Fruit fly (Drosophila melanogaster) whole organism, embryonic: ENCODE results near the gene Cyp4d21.

Source experiments
- Abd-B ChIP-seq: fragments of 200-800 bp; sonication (Bioruptor generic); optimal IDR thresholded peaks from 2 replicates; lab custom pipeline; 2018; ENCODE audit warnings: missing biosample characterization, mild to moderate bottlenecking, missing genetic modification characterization, moderate library complexity
- Atf-2 ChIP-seq: fragments of 200-800 bp; sonication (Bioruptor generic); optimal IDR thresholded peaks from 2 replicates; lab custom pipeline; 2016; ENCODE audit warnings: missing biosample characterization, missing genetic modification characterization
- Atf3 ChIP-seq: fragments of 200-800 bp; sonication (Bioruptor generic); optimal IDR thresholded peaks from 3 replicates; lab custom pipeline; 2016; ENCODE audit warnings: missing biosample characterization, missing genetic modification characterization
- Awh ChIP-seq: fragments of 200-800 bp; sonication (Bioruptor generic); IDR thresholded peaks from 2 replicates; pipeline ENCODE4, ENCODE4 v1.3.6; 2022; ENCODE audit warnings: missing biosample characterization, missing genetic modification characterization
- Bdp1 ChIP-seq: fragments of 200-800 bp; sonication (Bioruptor generic); optimal IDR thresholded peaks from 3 replicates; lab custom pipeline; 2016; ENCODE audit warnings: missing biosample characterization, missing genetic modification characterization
- Blimp-1 ChIP-seq: fragments of 200-800 bp; sonication (Bioruptor generic); optimal IDR thresholded peaks from 3 replicates; lab custom pipeline; 2018; ENCODE audit warnings: missing biosample characterization, missing genetic modification characterization, mild to moderate bottlenecking, moderate library complexity, missing genetic modification reagents
- CG10959 ChIP-seq: fragments of 200-800 bp; sonication (Bioruptor generic); IDR thresholded peaks from 2 replicates; pipeline ENCODE4 v1.3.6; 2022; ENCODE audit warnings: missing biosample characterization, missing genetic modification characterization
- CG11504 ChIP-seq: fragments of 200-800 bp; sonication (Bioruptor generic); optimal IDR thresholded peaks from 3 replicates; lab custom pipeline; 2019; ENCODE audit warnings: missing biosample characterization, mild to moderate bottlenecking, missing genetic modification characterization, moderate library complexity
- CG13287 ChIP-seq: fragments of 200-800 bp; sonication (Bioruptor generic); IDR thresholded peaks from 2 replicates; pipeline ENCODE4 v1.3.6; 2022; ENCODE audit warnings: missing biosample characterization, missing genetic modification characterization; ENCODE audit not compliant: partially characterized antibody
- CG14050 ChIP-seq: fragments of 200-800 bp; sonication (Bioruptor generic); IDR thresholded peaks from 3 replicates; pipeline ENCODE4 v1.3.6; 2022; ENCODE audit warnings: missing biosample characterization, missing genetic modification characterization
- CG1832 ChIP-seq: fragments of 200-800 bp; sonication (Bioruptor generic); optimal IDR thresholded peaks from 2 replicates; lab custom pipeline; 2017; ENCODE audit warnings: missing biosample characterization, mild to moderate bottlenecking, missing genetic modification characterization, inconsistent platforms
- CG2199 ChIP-seq: fragments of 200-800 bp; sonication (Bioruptor generic); IDR thresholded peaks from 3 replicates; pipeline ENCODE4 v1.3.6; 2022; ENCODE audit warnings: missing biosample characterization, missing genetic modification characterization
- CG6683 ChIP-seq: fragments of 200-800 bp; sonication (Bioruptor generic); optimal IDR thresholded peaks from 2 replicates; lab custom pipeline; 2017; ENCODE audit warnings: missing biosample characterization, mild to moderate bottlenecking, missing genetic modification characterization, missing genetic modification reagents
- CG6854 ChIP-seq: fragments of 200-800 bp; sonication (Bioruptor generic); optimal IDR thresholded peaks from 3 replicates; lab custom pipeline; 2017; ENCODE audit warnings: missing biosample characterization, mild to moderate bottlenecking, missing genetic modification characterization
- CG7271 ChIP-seq: fragments of 200-800 bp; sonication (Bioruptor generic); optimal IDR thresholded peaks from 2 replicates; lab custom pipeline; 2018; ENCODE audit warnings: missing biosample characterization, mild to moderate bottlenecking, missing genetic modification characterization, moderate library complexity
- CG8359 ChIP-seq: fragments of 200-800 bp; sonication (Bioruptor generic); optimal IDR thresholded peaks from 2 replicates; lab custom pipeline; 2017; ENCODE audit warnings: missing biosample characterization, mild to moderate bottlenecking, missing genetic modification characterization, borderline replicate concordance
- CG9215 ChIP-seq: fragments of 200-800 bp; sonication (Bioruptor generic); IDR thresholded peaks from 2 replicates; pipeline ENCODE4 v1.3.6; 2022; ENCODE audit warnings: missing biosample characterization, missing genetic modification characterization
- CG9932 ChIP-seq: fragments of 200-800 bp; sonication (Bioruptor generic); IDR thresholded peaks from 2 replicates; pipeline ENCODE4 v1.3.6; 2022; ENCODE audit warnings: missing biosample characterization, missing genetic modification characterization
- CkIIα-i1 ChIP-seq: fragments of 200-800 bp; sonication (Bioruptor generic); IDR thresholded peaks from 2 replicates; pipeline ENCODE4 v1.3.6; 2022; ENCODE audit warnings: missing biosample characterization, missing genetic modification characterization
- Dad ChIP-seq: fragments of 200-800 bp; sonication (Bioruptor generic); optimal IDR thresholded peaks from 3 replicates; lab custom pipeline; 2016; ENCODE audit warnings: missing biosample characterization, missing genetic modification characterization
- Dref ChIP-seq: fragments of 200-800 bp; sonication (Bioruptor generic); IDR thresholded peaks from 2 replicates; pipeline ENCODE4 v1.3.6; 2022; ENCODE audit warnings: missing biosample characterization, missing genetic modification characterization
- Gug ChIP-seq: fragments of 200-800 bp; sonication (Bioruptor generic); IDR thresholded peaks from 4 replicates; pipeline ENCODE4 v1.3.6; 2022; ENCODE audit warnings: missing biosample characterization, missing genetic modification characterization
- Lhr ChIP-seq: fragments of 200-800 bp; sonication (Bioruptor generic); optimal IDR thresholded peaks from 3 replicates; lab custom pipeline; 2017; ENCODE audit warnings: mild to moderate bottlenecking, missing biosample characterization, missing genetic modification reagents, missing genetic modification characterization
- MESR4 ChIP-seq: fragments of 200-800 bp; sonication (Bioruptor generic); optimal IDR thresholded peaks from 2 replicates; lab custom pipeline; 2018; ENCODE audit warnings: missing biosample characterization, mild to moderate bottlenecking, missing genetic modification characterization, moderate library complexity
- Sin3A ChIP-seq: fragments of >200 bp; optimal IDR thresholded peaks from 2 replicates; lab custom pipeline; 2018
- Stat92E ChIP-seq, 3 experiments: fragments of >200 bp in 2 of 3; fragments of 200-800 bp in 1 of 3; sonication (Bioruptor generic) in 1 of 3; optimal IDR thresholded peaks; 2 replicates each; lab custom pipeline; 2017 to 2019; ENCODE audit warnings: missing biosample characterization in 3 of 3, missing genetic modification characterization in 3 of 3, mild to moderate bottlenecking in 1 of 3, moderate library complexity in 1 of 3
- abd-A ChIP-seq: fragments of 200-800 bp; sonication (Bioruptor generic); optimal IDR thresholded peaks from 3 replicates; lab custom pipeline; 2019; ENCODE audit warnings: missing biosample characterization, mild to moderate bottlenecking, missing genetic modification characterization, moderate library complexity
- amos ChIP-seq: fragments of 200-800 bp; sonication (Bioruptor generic); IDR thresholded peaks from 2 replicates; pipeline ENCODE4 v1.3.6; 2022; ENCODE audit warnings: missing biosample characterization, missing genetic modification characterization; ENCODE audit not compliant: partially characterized antibody
- ap ChIP-seq: fragments of 200-800 bp; sonication (Bioruptor generic); IDR thresholded peaks from 2 replicates; pipeline ENCODE4 v1.3.6; 2022; ENCODE audit warnings: missing biosample characterization, missing genetic modification characterization
- ash1 ChIP-seq: fragments of 200-800 bp; sonication (Bioruptor generic); optimal IDR thresholded peaks from 2 replicates; lab custom pipeline; 2018; ENCODE audit warnings: missing biosample characterization, mild to moderate bottlenecking, missing genetic modification characterization
- cg ChIP-seq: fragments of 200-800 bp; sonication (Bioruptor generic); optimal IDR thresholded peaks from 3 replicates; lab custom pipeline; 2019; ENCODE audit warnings: missing biosample characterization, mild to moderate bottlenecking, missing genetic modification characterization, moderate library complexity
- croc ChIP-seq: fragments of 200-800 bp; sonication (Bioruptor generic); conservative IDR thresholded peaks from 3 replicates; pipeline ENCODE4 v1.3.6; 2022; ENCODE audit warnings: missing biosample characterization, missing genetic modification characterization
- crol ChIP-seq: fragments of 200-800 bp; sonication (Bioruptor generic); IDR thresholded peaks from 2 replicates; pipeline ENCODE4 v1.3.6; 2022; ENCODE audit warnings: missing biosample characterization, missing genetic modification characterization
- disco-r ChIP-seq: fragments of 200-800 bp; sonication (Bioruptor generic); optimal IDR thresholded peaks from 2 replicates; lab custom pipeline; 2016; ENCODE audit warnings: missing biosample characterization, missing genetic modification characterization
- emc ChIP-seq: fragments of 200-800 bp; sonication (Bioruptor generic); optimal IDR thresholded peaks from 2 replicates; lab custom pipeline; 2016; ENCODE audit warnings: missing biosample characterization, missing genetic modification characterization
- exex ChIP-seq: fragments of 200-800 bp; sonication (Bioruptor generic); optimal IDR thresholded peaks from 4 replicates; lab custom pipeline; 2018; ENCODE audit warnings: missing biosample characterization, mild to moderate bottlenecking, missing genetic modification characterization, moderate library complexity
- gcm2 ChIP-seq: fragments of 200-800 bp; sonication (Bioruptor generic); optimal IDR thresholded peaks from 2 replicates; lab custom pipeline; 2016; ENCODE audit warnings: missing biosample characterization, missing genetic modification characterization
- h ChIP-seq: fragments of >200 bp; optimal IDR thresholded peaks from 2 replicates; lab custom pipeline; 2017
- insv ChIP-seq, 2 experiments: fragments of 200-800 bp; sonication (Bioruptor generic); optimal IDR thresholded peaks; 3 replicates each; lab custom pipeline; 2016 to 2018; ENCODE audit warnings: missing biosample characterization in 2 of 2, missing genetic modification characterization in 2 of 2
- inv ChIP-seq: fragments of 200-800 bp; sonication (Bioruptor generic); IDR thresholded peaks from 2 replicates; pipeline ENCODE4 v1.3.6; 2022; ENCODE audit warnings: missing biosample characterization, missing genetic modification characterization; ENCODE audit not compliant: partially characterized antibody
- ken ChIP-seq: fragments of 200-800 bp; sonication (Bioruptor generic); IDR thresholded peaks from 3 replicates; pipeline ENCODE4 v1.3.6; 2022; ENCODE audit warnings: missing biosample characterization, missing genetic modification characterization
- lilli ChIP-seq: fragments of 200-800 bp; sonication (Bioruptor generic); optimal IDR thresholded peaks from 3 replicates; lab custom pipeline; 2016; ENCODE audit warnings: missing biosample characterization, missing genetic modification characterization
- nau ChIP-seq: fragments of 200-800 bp; sonication (Bioruptor generic); optimal IDR thresholded peaks from 3 replicates; lab custom pipeline; 2017; ENCODE audit warnings: missing biosample characterization, mild to moderate bottlenecking, missing genetic modification characterization, missing genetic modification reagents
- onecut ChIP-seq: fragments of 200-800 bp; sonication (Bioruptor generic); IDR thresholded peaks from 2 replicates; pipeline ENCODE4 v1.3.6; 2022; ENCODE audit warnings: missing biosample characterization, missing genetic modification characterization
- pho ChIP-seq: fragments of 200-800 bp; sonication (Bioruptor generic); optimal IDR thresholded peaks from 2 replicates; lab custom pipeline; 2016; ENCODE audit warnings: missing biosample characterization, missing genetic modification characterization
- salm ChIP-seq: fragments of 200-800 bp; sonication (Bioruptor generic); optimal IDR thresholded peaks from 2 replicates; lab custom pipeline; 2018; ENCODE audit warnings: missing biosample characterization, mild to moderate bottlenecking, missing genetic modification characterization
- slp2 ChIP-seq: fragments of 200-800 bp; sonication (Bioruptor generic); optimal IDR thresholded peaks from 2 replicates; lab custom pipeline; 2016; ENCODE audit warnings: missing biosample characterization, missing genetic modification characterization
- tna ChIP-seq: fragments of 200-800 bp; sonication (Bioruptor generic); IDR thresholded peaks from 2 replicates; pipeline ENCODE4 v1.3.6; 2022; ENCODE audit warnings: missing biosample characterization, missing genetic modification characterization; ENCODE audit not compliant: partially characterized antibody
- trem ChIP-seq: fragments of 200-800 bp; optimal IDR thresholded peaks from 3 replicates; lab custom pipeline; 2019; ENCODE audit warnings: missing biosample characterization, mild to moderate bottlenecking, missing genetic modification characterization, moderate library complexity
- ttk ChIP-seq: fragments of 200-800 bp; sonication (Bioruptor generic); IDR thresholded peaks from 2 replicates; pipeline ENCODE4 v2.1.2; 2022; ENCODE audit warnings: missing biosample characterization, missing genetic modification characterization
- wor ChIP-seq: fragments of 200-800 bp; sonication (Bioruptor generic); IDR thresholded peaks from 2 replicates; pipeline ENCODE4 v1.3.6; 2022; ENCODE audit warnings: missing biosample characterization, missing genetic modification characterization

Cyp4d21 gene

DNA sequence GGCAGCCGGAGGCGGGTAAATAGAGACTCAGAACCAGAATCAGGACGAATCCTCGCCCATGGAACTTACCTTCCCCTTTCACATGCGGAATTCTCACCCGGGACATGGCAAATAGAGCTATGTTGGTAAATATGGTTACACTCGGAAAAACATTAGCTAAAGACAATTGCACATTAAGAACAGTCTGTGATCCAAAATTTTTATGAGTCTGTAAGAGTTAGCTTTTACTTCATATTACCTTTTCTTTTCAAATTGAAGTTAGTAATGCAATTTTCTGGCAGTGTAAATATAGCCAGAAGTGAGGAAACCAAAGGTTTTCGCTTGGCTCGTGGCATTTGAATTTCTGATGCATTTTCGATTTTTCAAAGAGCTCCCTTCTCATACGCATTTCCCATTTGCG, 29.8 kb downstream of the Cyp4d21 start (continued):
- TF ChIP-seq CG7271 (tag; lab: Kevin White, UChicago) (peak; percentile 60), Dad (no peak), Bdp1 (GFP tag; lab: Kevin White, UChicago) (no peak), wor (GFP tag; lab: Robert Waterston, UW) (peak; percentile 33; the same call in 1 of the 2 replicates), pho (GFP tag; lab: Kevin White, UChicago) (no peak), slp2 (GFP tag; lab: Kevin White, UChicago) (no peak), Dref (GFP tag; lab: Robert Waterston, UW) (no peak), Abd-B (peak; percentile 10), salm (no peak), nau (GFP tag; lab: Kevin White, UChicago) (peak; percentile 25), CG6854 (GFP tag; lab: Kevin White, UChicago) (no peak), Atf-2 (peak; percentile 3), trem (peak; percentile 45), ttk (GFP tag; lab: Robert Waterston, UW) (0 out of 2 replicates have a peak, but pooled peaks have one; percentile 30), emc (GFP tag; lab: Kevin White, UChicago) (no peak), CG11504 (tag; lab: Kevin White, UChicago) (peak; percentile 43), disco-r (no peak), h (lab: Kevin White, UChicago) (no peak), Atf3 (GFP tag; lab: Kevin White, UChicago) (peak; percentile 18), Lhr (GFP tag; lab: Kevin White, UChicago) (no peak), gcm2 (GFP tag; lab: Kevin White, UChicago) (no peak), ash1 (no peak), CG14050 (GFP tag; lab: Robert Waterston, UW) (no peak), Gug (GFP tag; lab: Robert Waterston, UW) (peak; percentile 15; the same call in 1 of the 4 replicates), Blimp-1 (GFP tag; lab: Kevin White, UChicago) (peak; percentile 65), Stat92E (GFP tag; optimal IDR thresholded peaks at IDR 0.05; lab: Kevin White, UChicago) (no peak), crol (GFP tag; lab: Robert Waterston, UW) (no peak), ap (0 out of 2 replicates have a peak, but pooled peaks have one; percentile 4), CG9932 (GFP tag; lab: Robert Waterston, UW) (no peak), croc (GFP tag; lab: Robert Waterston, UW) (0 out of 3 replicates have a peak, but pooled peaks have one; percentile 37), lilli (GFP tag; lab: Kevin White, UChicago) (no peak), CG1832 (GFP tag; lab: Kevin White, UChicago) (no peak), Awh (GFP tag; lab: Robert Waterston, UW) (peak; percentile 59; the same call in 1 of the 2 replicates), inv (GFP tag; lab: Robert Waterston, UW) (no peak), CG2199 (GFP tag; lab: Robert Waterston, UW) (peak; percentile 87; the same call in 1 of the 3 replicates), tna (no peak), amos (GFP tag; lab: Robert Waterston, UW) (no peak), Sin3A (lab: Kevin White, UChicago) (no peak), CG13287 (GFP tag; lab: Robert Waterston, UW) (no peak), CG6683 (GFP tag; lab: Kevin White, UChicago) (no peak), abd-A (tag; lab: Kevin White, UChicago) (no peak), insv (GFP tag; optimal IDR thresholded peaks at IDR 0.05; lab: Kevin White, UChicago) (no peak), CkIIα-i1 (no peak), onecut (GFP tag; lab: Robert Waterston, UW) (no peak), MESR4 (GFP tag; lab: Kevin White, UChicago) (no peak), CG10959 (GFP tag; lab: Robert Waterston, UW) (no peak), CG9215 (GFP tag; lab: Robert Waterston, UW) (no peak), exex (tag; lab: Kevin White, UChicago) (no peak), ken (GFP tag; lab: Robert Waterston, UW) (0 out of 3 replicates have a peak, but pooled peaks have one; percentile 29), cg (no peak), CG8359 (peak; percentile 12)
